Fruit fly (Drosophila melanogaster) whole organism, embryonic: ENCODE results near the gene moody.
A peak's percentile ranks its signal among the peaks of the same experiment; 100 is the strongest.

Source experiments
- ATbp ChIP-seq: fragments of 200-800 bp; sonication (Bioruptor generic); optimal IDR thresholded peaks from 2 replicates; lab custom pipeline; 2017; ENCODE audit warnings: missing biosample characterization, mild to moderate bottlenecking, missing genetic modification characterization, missing genetic modification reagents
- CG10274 ChIP-seq: fragments of 200-800 bp; sonication (Bioruptor generic); optimal IDR thresholded peaks from 3 replicates; lab custom pipeline; 2017; ENCODE audit warnings: missing biosample characterization, mild to moderate bottlenecking, missing genetic modification characterization
- CG10654 ChIP-seq: fragments of 200-800 bp; sonication (Bioruptor generic); optimal IDR thresholded peaks from 2 replicates; lab custom pipeline; 2016; ENCODE audit warnings: missing biosample characterization, missing genetic modification characterization
- CG11093 ChIP-seq: fragments of 200-800 bp; sonication (Bioruptor generic); IDR thresholded peaks from 3 replicates; pipeline ENCODE4 v1.3.6; 2022; ENCODE audit warnings: missing biosample characterization, missing genetic modification characterization
- CG11398 ChIP-seq: fragments of 200-800 bp; sonication (Bioruptor generic); optimal IDR thresholded peaks from 2 replicates; lab custom pipeline; 2016; ENCODE audit warnings: missing biosample characterization, missing genetic modification characterization
- CG11696 ChIP-seq: fragments of 200-800 bp; sonication (Bioruptor generic); IDR thresholded peaks from 2 replicates; pipeline ENCODE4 v1.3.6; 2022; ENCODE audit warnings: missing biosample characterization, missing genetic modification characterization
- CG13424 ChIP-seq: fragments of 200-800 bp; sonication (Bioruptor generic); optimal IDR thresholded peaks from 2 replicates; lab custom pipeline; 2019; ENCODE audit warnings: missing biosample characterization, mild to moderate bottlenecking, missing genetic modification characterization, moderate library complexity
- CG16779 ChIP-seq: fragments of 200-800 bp; sonication (Bioruptor generic); IDR thresholded peaks from 2 replicates; pipeline ENCODE4 v1.3.6; 2022; ENCODE audit warnings: missing biosample characterization, missing genetic modification characterization
- CG17359 ChIP-seq: fragments of 200-800 bp; sonication (Bioruptor generic); optimal IDR thresholded peaks from 3 replicates; lab custom pipeline; 2018; ENCODE audit warnings: missing biosample characterization, mild to moderate bottlenecking, missing genetic modification characterization, moderate library complexity
- CG18619 ChIP-seq: fragments of 200-800 bp; sonication (Bioruptor generic); optimal IDR thresholded peaks from 3 replicates; lab custom pipeline; 2017; ENCODE audit warnings: missing biosample characterization, mild to moderate bottlenecking, missing genetic modification characterization
- CG2712 ChIP-seq: fragments of 200-800 bp; optimal IDR thresholded peaks from 3 replicates; lab custom pipeline; 2019; ENCODE audit warnings: missing biosample characterization, mild to moderate bottlenecking, missing genetic modification characterization, moderate library complexity
- CG31388 ChIP-seq: fragments of 200-800 bp; sonication (Bioruptor generic); optimal IDR thresholded peaks from 2 replicates; lab custom pipeline; 2016; ENCODE audit warnings: missing biosample characterization, missing genetic modification characterization
- CG3838 ChIP-seq: fragments of 200-800 bp; sonication (Bioruptor generic); optimal IDR thresholded peaks from 3 replicates; lab custom pipeline; 2016; ENCODE audit warnings: missing biosample characterization, missing genetic modification characterization
- CG3847 ChIP-seq: fragments of 200-800 bp; sonication (Bioruptor generic); IDR thresholded peaks from 2 replicates; pipeline ENCODE4 v1.3.6; 2022; ENCODE audit warnings: missing biosample characterization, missing genetic modification characterization
- CG3995 ChIP-seq: fragments of 200-800 bp; sonication (Bioruptor generic); optimal IDR thresholded peaks from 3 replicates; lab custom pipeline; 2016; ENCODE audit warnings: missing biosample characterization, missing genetic modification characterization
- CG4820 ChIP-seq: fragments of 200-800 bp; sonication (Bioruptor generic); optimal IDR thresholded peaks from 3 replicates; lab custom pipeline; 2016; ENCODE audit warnings: missing biosample characterization, missing genetic modification characterization
- CG6272 ChIP-seq: fragments of 200-800 bp; sonication (Bioruptor generic); IDR thresholded peaks from 2 replicates; pipeline ENCODE4 v1.3.6; 2022; ENCODE audit warnings: missing biosample characterization, missing genetic modification characterization
- CG6683 ChIP-seq: fragments of 200-800 bp; sonication (Bioruptor generic); optimal IDR thresholded peaks from 2 replicates; lab custom pipeline; 2017; ENCODE audit warnings: missing biosample characterization, mild to moderate bottlenecking, missing genetic modification characterization, missing genetic modification reagents
- CG7357 ChIP-seq: fragments of 200-800 bp; sonication (Bioruptor generic); IDR thresholded peaks from 3 replicates; pipeline ENCODE4 v1.3.6; 2022; ENCODE audit warnings: missing biosample characterization, missing genetic modification characterization
- CG8359 ChIP-seq: fragments of 200-800 bp; sonication (Bioruptor generic); optimal IDR thresholded peaks from 2 replicates; lab custom pipeline; 2017; ENCODE audit warnings: missing biosample characterization, mild to moderate bottlenecking, missing genetic modification characterization, borderline replicate concordance
- CHES-1-like ChIP-seq: fragments of 200-800 bp; sonication (Bioruptor generic); optimal IDR thresholded peaks from 2 replicates; lab custom pipeline; 2016; ENCODE audit warnings: missing biosample characterization, missing genetic modification characterization
- CrebB ChIP-seq: fragments of 200-800 bp; sonication (Bioruptor generic); optimal IDR thresholded peaks from 3 replicates; lab custom pipeline; 2018; ENCODE audit warnings: missing biosample characterization, mild to moderate bottlenecking, missing genetic modification characterization
- Dad ChIP-seq: fragments of 200-800 bp; sonication (Bioruptor generic); optimal IDR thresholded peaks from 3 replicates; lab custom pipeline; 2016; ENCODE audit warnings: missing biosample characterization, missing genetic modification characterization
- E2f2 ChIP-seq: fragments of 200-800 bp; sonication (Bioruptor generic); IDR thresholded peaks from 2 replicates; pipeline ENCODE4 v1.3.6; 2022; ENCODE audit warnings: missing biosample characterization, missing genetic modification characterization
- Lim3 ChIP-seq: fragments of 200-800 bp; sonication (Bioruptor generic); IDR thresholded peaks from 2 replicates; pipeline ENCODE4 v1.3.6; 2022; ENCODE audit warnings: missing biosample characterization, missing genetic modification characterization
- Mes4 ChIP-seq: fragments of 200-800 bp; sonication (Bioruptor generic); optimal IDR thresholded peaks from 2 replicates; lab custom pipeline; 2016; ENCODE audit warnings: missing biosample characterization, missing genetic modification characterization
- Oli ChIP-seq: fragments of 200-800 bp; sonication (Bioruptor generic); optimal IDR thresholded peaks from 2 replicates; lab custom pipeline; 2018; ENCODE audit warnings: missing biosample characterization, mild to moderate bottlenecking, missing genetic modification characterization, moderate library complexity
- PHDP ChIP-seq: fragments of 200-800 bp; sonication (Bioruptor generic); optimal IDR thresholded peaks from 3 replicates; lab custom pipeline; 2018; ENCODE audit warnings: missing biosample characterization, mild to moderate bottlenecking, missing genetic modification characterization, moderate library complexity
- Pdp1 ChIP-seq, 2 experiments: fragments of 200-800 bp; sonication (Bioruptor generic); optimal IDR thresholded peaks; 3 replicates each; lab custom pipeline; 2016; ENCODE audit warnings: missing biosample characterization in 2 of 2, missing genetic modification characterization in 2 of 2, mild to moderate bottlenecking in 1 of 2, moderate library complexity in 1 of 2
- Trl ChIP-seq, 3 experiments: fragments of >200 bp in 2 of 3; fragments of 200-800 bp in 1 of 3; sonication (Bioruptor generic) in 1 of 3; optimal IDR thresholded peaks; 2 replicates in 1 of 3; 3 replicates in 2 of 3; lab custom pipeline; 2016 to 2017; ENCODE audit warnings: missing biosample characterization in 1 of 3, missing genetic modification characterization in 1 of 3
- bowl ChIP-seq: fragments of 200-800 bp; sonication (Bioruptor generic); IDR thresholded peaks from 2 replicates; pipeline ENCODE4 v1.3.6; 2022; ENCODE audit warnings: missing biosample characterization, missing genetic modification characterization
- bsh ChIP-seq, 2 experiments: fragments of 200-800 bp; sonication (Bioruptor generic); optimal IDR thresholded peaks; 2 replicates each; lab custom pipeline; 2017 to 2018; ENCODE audit warnings: mild to moderate bottlenecking in 2 of 2, missing biosample characterization in 2 of 2, missing genetic modification characterization in 2 of 2, moderate library complexity in 1 of 2
- caup ChIP-seq: fragments of 200-800 bp; sonication (Bioruptor generic); optimal IDR thresholded peaks from 3 replicates; lab custom pipeline; 2017; ENCODE audit warnings: missing biosample characterization, mild to moderate bottlenecking, missing genetic modification characterization, moderate library complexity; ENCODE audit not compliant: severe bottlenecking
- crp ChIP-seq, 2 experiments: fragments of 200-800 bp; sonication (Bioruptor generic); optimal IDR thresholded peaks; 2 replicates in 1 of 2; 3 replicates in 1 of 2; lab custom pipeline; 2017; ENCODE audit warnings: missing biosample characterization in 2 of 2, missing genetic modification characterization in 2 of 2, mild to moderate bottlenecking in 1 of 2, moderate library complexity in 1 of 2
- dpn ChIP-seq, 2 experiments: fragments of 200-800 bp; sonication (Bioruptor generic); optimal IDR thresholded peaks; 3 replicates each; lab custom pipeline; 2016; ENCODE audit warnings: missing biosample characterization in 2 of 2, missing genetic modification characterization in 2 of 2
- ems ChIP-seq: fragments of 200-800 bp; sonication (Bioruptor generic); optimal IDR thresholded peaks from 3 replicates; lab custom pipeline; 2016; ENCODE audit warnings: missing biosample characterization, missing genetic modification characterization
- ewg ChIP-seq: fragments of 200-800 bp; sonication (Bioruptor generic); optimal IDR thresholded peaks from 3 replicates; lab custom pipeline; 2017; ENCODE audit warnings: mild to moderate bottlenecking, missing biosample characterization, missing genetic modification reagents, missing genetic modification characterization
- kah ChIP-seq: fragments of 200-800 bp; sonication (Bioruptor generic); optimal IDR thresholded peaks from 2 replicates; lab custom pipeline; 2018; ENCODE audit warnings: missing biosample characterization, mild to moderate bottlenecking, missing genetic modification characterization
- luna ChIP-seq: fragments of 200-800 bp; sonication (Bioruptor generic); optimal IDR thresholded peaks from 2 replicates; lab custom pipeline; 2016; ENCODE audit warnings: missing biosample characterization, missing genetic modification characterization
- oc ChIP-seq: fragments of 200-800 bp; sonication (Bioruptor generic); optimal IDR thresholded peaks from 2 replicates; lab custom pipeline; 2018; ENCODE audit warnings: missing biosample characterization, mild to moderate bottlenecking, missing genetic modification characterization, moderate library complexity
- pb ChIP-seq: fragments of 200-800 bp; sonication (Bioruptor generic); optimal IDR thresholded peaks from 3 replicates; lab custom pipeline; 2016; ENCODE audit warnings: missing biosample characterization, missing genetic modification characterization
- pho ChIP-seq: fragments of 200-800 bp; sonication (Bioruptor generic); optimal IDR thresholded peaks from 2 replicates; lab custom pipeline; 2016; ENCODE audit warnings: missing biosample characterization, missing genetic modification characterization
- row ChIP-seq: fragments of 200-800 bp; sonication (Bioruptor generic); IDR thresholded peaks from 3 replicates; pipeline ENCODE4 v1.3.6; 2022; ENCODE audit warnings: missing biosample characterization, missing genetic modification characterization
- sens ChIP-seq: fragments of 200-800 bp; sonication (Bioruptor generic); peaks from one replicate; lab custom pipeline; 2016; ENCODE audit warnings: missing biosample characterization, missing genetic modification characterization
- trem ChIP-seq: fragments of 200-800 bp; optimal IDR thresholded peaks from 3 replicates; lab custom pipeline; 2019; ENCODE audit warnings: missing biosample characterization, mild to moderate bottlenecking, missing genetic modification characterization, moderate library complexity
- trh ChIP-seq: fragments of 200-800 bp; sonication (Bioruptor generic); optimal IDR thresholded peaks from 2 replicates; lab custom pipeline; 2016; ENCODE audit warnings: missing biosample characterization, missing genetic modification characterization
- tx ChIP-seq: fragments of 200-800 bp; sonication (Bioruptor generic); optimal IDR thresholded peaks from 2 replicates; lab custom pipeline; 2016; ENCODE audit warnings: missing biosample characterization, missing genetic modification characterization
- vfl ChIP-seq: fragments of 200-800 bp; sonication (Bioruptor generic); optimal IDR thresholded peaks from 2 replicates; lab custom pipeline; 2016; ENCODE audit warnings: missing biosample characterization, missing genetic modification characterization
- vvl ChIP-seq: fragments of 200-800 bp; sonication (Bioruptor generic); IDR thresholded peaks from 2 replicates; pipeline ENCODE4 v1.3.6; 2022; ENCODE audit warnings: missing biosample characterization, missing genetic modification characterization
- z ChIP-seq: fragments of 200-800 bp; sonication (Bioruptor generic); IDR thresholded peaks from 3 replicates; pipeline ENCODE4 v1.3.6; 2022; ENCODE audit warnings: missing biosample characterization, missing genetic modification characterization

Gene moody

DNA sequence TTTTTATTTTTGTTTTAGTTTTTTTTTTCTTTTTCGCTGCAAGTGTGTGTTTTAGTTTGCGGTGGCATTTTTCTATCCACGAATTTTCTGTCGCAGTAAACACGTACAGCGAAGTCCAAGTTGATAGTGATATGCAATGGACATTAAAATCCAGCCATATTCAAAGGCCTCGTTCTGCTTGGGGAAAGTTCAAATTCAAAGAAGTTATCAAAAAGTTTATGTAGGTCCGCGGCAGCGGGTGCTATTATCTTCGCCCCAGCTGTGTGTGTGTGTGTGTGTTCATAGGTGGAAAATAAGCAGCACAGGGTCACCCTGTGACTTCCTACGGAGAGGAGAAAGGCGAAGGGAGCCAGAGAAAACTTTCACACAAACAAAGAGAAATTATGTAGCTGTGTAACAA lies 37.6 kb upstream of the moody start (continued):
- TF ChIP-seq dpn (GFP tag; optimal IDR thresholded peaks at IDR 0.05; lab: Kevin White, UChicago): peak; percentile 24 to 70
- TF ChIP-seq CG7357: peak; percentile 50; the same call in 1 of the 3 replicates
- no peak for TF ChIP-seq Trl (optimal IDR thresholded peaks at IDR 0.05; lab: Kevin White, UChicago)
- peak; percentile 44 for TF ChIP-seq Trl (GFP tag; optimal IDR thresholded peaks at IDR 0.05; lab: Kevin White, UChicago)
- peak; percentile 84 for TF ChIP-seq vvl (GFP tag; lab: Robert Waterston, UW)
- peak; percentile 81 for TF ChIP-seq ATbp
- 0 out of 2 replicates have a peak, but pooled peaks have one; percentile 25 for TF ChIP-seq CG16779 (GFP tag; lab: Robert Waterston, UW)
- peak; percentile 58 for TF ChIP-seq pb (GFP tag; lab: Kevin White, UChicago)
- peak; percentile 82 for TF ChIP-seq sens (GFP tag; lab: Kevin White, UChicago)
- peak; percentile 17 for TF ChIP-seq CG10274 (GFP tag; lab: Kevin White, UChicago)
- TF ChIP-seq Pdp1 (GFP tag; optimal IDR thresholded peaks at IDR 0.05; lab: Kevin White, UChicago): peak; percentile 34 to 36
- TF ChIP-seq Oli (tag; lab: Kevin White, UChicago): peak; percentile 68
- peak; percentile 87 for TF ChIP-seq CG11696 (GFP tag; lab: Robert Waterston, UW)
- TF ChIP-seq z: no peak
- peak; percentile 43; the same call in 1 of the 2 replicates for TF ChIP-seq E2f2 (GFP tag; lab: Robert Waterston, UW)
- peak; percentile 29 for TF ChIP-seq CHES-1-like
- peak; percentile 16 for TF ChIP-seq CG4820 (GFP tag; lab: Kevin White, UChicago)
- TF ChIP-seq CG11398 (GFP tag; lab: Kevin White, UChicago): peak; percentile 56
- no peak for TF ChIP-seq CG31388 (GFP tag; lab: Kevin White, UChicago)
- TF ChIP-seq Mes4 (GFP tag; lab: Kevin White, UChicago): peak; percentile 64
- TF ChIP-seq CG18619 (GFP tag; lab: Kevin White, UChicago): peak; percentile 71
- TF ChIP-seq bowl (GFP tag; lab: Robert Waterston, UW): no peak
- no peak for TF ChIP-seq CG6272 (GFP tag; lab: Robert Waterston, UW)
- peak; percentile 69 for TF ChIP-seq CG2712 (tag; lab: Kevin White, UChicago)
- TF ChIP-seq CG6683 (GFP tag; lab: Kevin White, UChicago): no peak
- peak; percentile 79 for TF ChIP-seq row (GFP tag; lab: Robert Waterston, UW)
- TF ChIP-seq bsh (GFP tag; optimal IDR thresholded peaks at IDR 0.05; lab: Kevin White, UChicago): peak; percentile 40 to 74
- no peak for TF ChIP-seq Lim3 (GFP tag; lab: Robert Waterston, UW)
- peak; percentile 70 for TF ChIP-seq oc (tag; lab: Kevin White, UChicago)
- peak; percentile 47 for TF ChIP-seq CG10654 (GFP tag; lab: Kevin White, UChicago)
- no peak for TF ChIP-seq trh (GFP tag; lab: Kevin White, UChicago)
- TF ChIP-seq crp (GFP tag; optimal IDR thresholded peaks at IDR 0.05; lab: Kevin White, UChicago): no peak
- peak; percentile 39 for TF ChIP-seq kah (GFP tag; lab: Kevin White, UChicago)
- no peak for TF ChIP-seq CrebB (tag; lab: Kevin White, UChicago)
- TF ChIP-seq luna (GFP tag; lab: Kevin White, UChicago): no peak
- no peak for TF ChIP-seq CG3995 (GFP tag; lab: Kevin White, UChicago)
- TF ChIP-seq vfl (GFP tag; lab: Kevin White, UChicago): no peak
- TF ChIP-seq pho (GFP tag; lab: Kevin White, UChicago): no peak
- peak; percentile 56 for TF ChIP-seq CG17359
- TF ChIP-seq CG11093 (GFP tag; lab: Robert Waterston, UW): peak; percentile 47; the same call in 2 of the 3 replicates
- TF ChIP-seq ems: peak; percentile 25
- peak; percentile 47 for TF ChIP-seq CG13424 (tag; lab: Kevin White, UChicago)
- no peak for TF ChIP-seq caup (GFP tag; lab: Kevin White, UChicago)
- no peak for TF ChIP-seq trem (tag; lab: Kevin White, UChicago)
- no peak for TF ChIP-seq CG8359
- peak; percentile 54 for TF ChIP-seq PHDP (tag; lab: Kevin White, UChicago)
- TF ChIP-seq tx: peak; percentile 36
- TF ChIP-seq ewg (GFP tag; lab: Kevin White, UChicago): peak; percentile 55
- peak; percentile 55; the same call in 1 of the 2 replicates for TF ChIP-seq CG3847
- TF ChIP-seq Dad: peak; percentile 27
- no peak for TF ChIP-seq CG3838
